Worm (Caenorhabditis elegans) whole organism, L4 larva: ENCODE results near the gene F41G3.21.

Source experiments
- F26F4.8 ChIP-seq: fragments of 200-800 bp; sonication (Bioruptor generic); conservative IDR thresholded peaks from 2 replicates; pipeline ENCODE4 v1.3.6; 2022; ENCODE audit warnings: missing genetic modification characterization, missing compliant biosample characterization
- T26A8.4 ChIP-seq: fragments of 200-800 bp; sonication (Bioruptor generic); IDR thresholded peaks from 2 replicates; pipeline ENCODE4 v1.3.6; 2022; ENCODE audit warnings: missing genetic modification characterization, missing compliant biosample characterization
- Y75B8A.6 ChIP-seq: fragments of 200-800 bp; sonication (Bioruptor generic); IDR thresholded peaks from 2 replicates; pipeline ENCODE4 v1.3.6; 2022; ENCODE audit warnings: missing genetic modification reagents, missing genetic modification characterization, missing compliant biosample characterization
- ama-1 ChIP-seq: fragments of 150-350 bp; optimal IDR thresholded peaks from 2 replicates; lab custom pipeline; 2014; ENCODE audit warnings: inconsistent platforms, mixed read lengths
- ceh-20 ChIP-seq: fragments of 200-800 bp; sonication (Bioruptor generic); IDR thresholded peaks from 2 replicates; pipeline ENCODE4 v1.3.6; 2022; ENCODE audit warnings: missing genetic modification reagents, missing genetic modification characterization, missing compliant biosample characterization
- cey-2 ChIP-seq: sonication (generic microtip); optimal IDR thresholded peaks from 3 replicates; lab custom pipeline; 2017; ENCODE audit warnings: missing genetic modification characterization, mild to moderate bottlenecking, missing compliant biosample characterization, antibody characterized with exemption, borderline replicate concordance; ENCODE audit not compliant: insufficient read depth
- ctbp-1 ChIP-seq: fragments of 200-800 bp; sonication (Bioruptor generic); IDR thresholded peaks from 2 replicates; pipeline ENCODE4 v1.3.6; 2022; ENCODE audit warnings: missing genetic modification reagents, missing genetic modification characterization, missing compliant biosample characterization
- daf-12 ChIP-seq: fragments of 150-350 bp; optimal IDR thresholded peaks from 2 replicates; lab custom pipeline; 2014; ENCODE audit warnings: missing biosample characterization, missing genetic modification reagents, missing genetic modification characterization
- daf-16 ChIP-seq, 3 experiments: sonication (generic microtip); optimal IDR thresholded peaks; 2 replicates each; lab custom pipeline; 2016 to 2017; ENCODE audit warnings: missing genetic modification characterization in 3 of 3, missing genetic modification reagents in 3 of 3, mild to moderate bottlenecking in 2 of 3, missing compliant biosample characterization in 2 of 3, missing biosample characterization in 1 of 3, moderate library complexity in 1 of 3
- dmd-8 ChIP-seq: fragments of 200-800 bp; sonication (Bioruptor generic); IDR thresholded peaks from 2 replicates; pipeline ENCODE4 v1.3.6; 2022; ENCODE audit warnings: missing genetic modification characterization, missing compliant biosample characterization
- egl-27 ChIP-seq: sonication (generic microtip); optimal IDR thresholded peaks from 3 replicates; lab custom pipeline; 2017; ENCODE audit warnings: missing biosample characterization, missing genetic modification reagents, missing genetic modification characterization
- fkh-10 ChIP-seq: fragments of 150-350 bp; optimal IDR thresholded peaks from 2 replicates; lab custom pipeline; 2014; ENCODE audit warnings: missing biosample characterization, missing genetic modification reagents, missing genetic modification characterization
- gei-8 ChIP-seq: fragments of 200-800 bp; sonication (Bioruptor generic); optimal IDR thresholded peaks from 2 replicates; lab custom pipeline; 2018; ENCODE audit warnings: mild to moderate bottlenecking, missing genetic modification characterization, missing compliant biosample characterization
- hlh-11 ChIP-seq: fragments of 200-800 bp; sonication (Bioruptor generic); optimal IDR thresholded peaks from 2 replicates; lab custom pipeline; 2018; ENCODE audit warnings: mild to moderate bottlenecking, missing genetic modification characterization, missing compliant biosample characterization
- hlh-30 ChIP-seq: sonication (generic microtip); optimal IDR thresholded peaks from 2 replicates; lab custom pipeline; 2017; ENCODE audit warnings: antibody characterized with exemption, mild to moderate bottlenecking, missing genetic modification characterization, missing compliant biosample characterization; ENCODE audit not compliant: insufficient read depth
- jun-1 ChIP-seq: fragments of 150-350 bp; optimal IDR thresholded peaks from 2 replicates; lab custom pipeline; 2014; ENCODE audit warnings: missing biosample characterization, missing genetic modification reagents, missing genetic modification characterization
- lim-7 ChIP-seq: fragments of 200-800 bp; sonication (Bioruptor generic); IDR thresholded peaks from 2 replicates; pipeline ENCODE4 v1.3.6; 2022; ENCODE audit warnings: missing genetic modification characterization, missing compliant biosample characterization
- lin-1 ChIP-seq: fragments of 200-800 bp; sonication (Bioruptor generic); IDR thresholded peaks from 2 replicates; pipeline ENCODE4 v1.3.6; 2022; ENCODE audit warnings: missing genetic modification reagents, missing genetic modification characterization, missing compliant biosample characterization
- lsy-2 ChIP-seq, 2 experiments: fragments of 150-350 bp in 1 of 2; sonication (generic microtip) in 1 of 2; optimal IDR thresholded peaks; 2 replicates each; lab custom pipeline; 2014 to 2017; ENCODE audit warnings: missing biosample characterization in 2 of 2, missing genetic modification characterization in 2 of 2
- madf-5 ChIP-seq, 2 experiments: fragments of 200-800 bp; sonication (Bioruptor generic); IDR thresholded peaks; 2 replicates each; pipeline ENCODE4 v1.3.6; 2022; ENCODE audit warnings: missing compliant biosample characterization in 2 of 2, missing genetic modification characterization in 2 of 2
- mdt-29 ChIP-seq: fragments of 200-800 bp; sonication (Bioruptor generic); IDR thresholded peaks from 2 replicates; pipeline ENCODE4 v1.3.6; 2022; ENCODE audit warnings: missing genetic modification reagents, missing genetic modification characterization, missing compliant biosample characterization
- mes-2 ChIP-seq: sonication (generic microtip); optimal IDR thresholded peaks from 2 replicates; lab custom pipeline; 2016; ENCODE audit warnings: missing genotype, mild to moderate bottlenecking, missing genetic modification characterization, missing compliant biosample characterization; ENCODE audit not compliant: poor library complexity, severe bottlenecking
- mxl-3 ChIP-seq: fragments of 200-800 bp; sonication (Bioruptor generic); optimal IDR thresholded peaks from 2 replicates; lab custom pipeline; 2018; ENCODE audit warnings: mild to moderate bottlenecking, missing genetic modification characterization, missing compliant biosample characterization
- nhr-10 ChIP-seq: fragments of 150-350 bp; optimal IDR thresholded peaks from 2 replicates; lab custom pipeline; 2014; ENCODE audit warnings: missing biosample characterization, missing genetic modification characterization
- nhr-11 ChIP-seq: fragments of 150-350 bp; optimal IDR thresholded peaks from 2 replicates; lab custom pipeline; 2014; ENCODE audit warnings: missing biosample characterization, missing genetic modification characterization
- nhr-6 ChIP-seq: fragments of 150-350 bp; optimal IDR thresholded peaks from 2 replicates; lab custom pipeline; 2014; ENCODE audit warnings: missing biosample characterization, missing genetic modification characterization
- pqm-1 ChIP-seq: sonication (generic microtip); optimal IDR thresholded peaks from 2 replicates; lab custom pipeline; 2017; ENCODE audit warnings: missing biosample characterization, missing genetic modification characterization
- set-16 ChIP-seq: fragments of 200-800 bp; sonication (Bioruptor generic); IDR thresholded peaks from 2 replicates; pipeline ENCODE4 v1.3.6; 2022; ENCODE audit warnings: missing genetic modification reagents, missing genetic modification characterization, missing compliant biosample characterization
- skn-1 ChIP-seq: fragments of 150-350 bp; optimal IDR thresholded peaks from 2 replicates; lab custom pipeline; 2014; ENCODE audit warnings: missing biosample characterization, missing genetic modification characterization
- unc-39 ChIP-seq: sonication (generic microtip); optimal IDR thresholded peaks from 2 replicates; lab custom pipeline; 2017; ENCODE audit warnings: missing biosample characterization, missing genetic modification characterization
- unc-62 ChIP-seq, 3 experiments: fragments of 150-350 bp in 1 of 3; sonication (generic microtip); optimal IDR thresholded peaks in 2 of 3; peaks in 1 of 3; 1 replicate in 1 of 3; 2 replicates in 2 of 3; lab custom pipeline; 2014 to 2017; ENCODE audit warnings: missing biosample characterization in 3 of 3, missing genetic modification characterization in 3 of 3, missing genetic modification reagents in 3 of 3, missing genotype in 1 of 3
- zag-1 ChIP-seq: fragments of 150-350 bp; optimal IDR thresholded peaks from 2 replicates; lab custom pipeline; 2014; ENCODE audit warnings: missing biosample characterization, missing genetic modification characterization
- zip-11 ChIP-seq: fragments of 200-800 bp; sonication (Bioruptor generic); IDR thresholded peaks from 2 replicates; pipeline ENCODE4 v1.3.6; 2022; ENCODE audit warnings: missing genetic modification characterization, missing compliant biosample characterization
- zip-2 ChIP-seq: fragments of 150-350 bp; optimal IDR thresholded peaks from 2 replicates; lab custom pipeline; 2014; ENCODE audit warnings: missing biosample characterization, missing genetic modification characterization

The F41G3.21 gene

ce11 chrII:6705593-6706228, 47.0 kb downstream of the F41G3.21 start, which contains the start of gene rpy-1:
Gene rpy-1 (minus strand): TSS chrII:6705643.
- no peak for TF ChIP-seq T26A8.4
- no peak for TF ChIP-seq zag-1
- TF ChIP-seq zip-2 (tag; lab: Kevin White, UChicago) = no peak
- no peak for TF ChIP-seq ama-1 (lab: Kevin White, UChicago)
- no peak for TF ChIP-seq fkh-10 (GFP tag; lab: Kevin White, UChicago)
- no peak for TF ChIP-seq pqm-1 (tag; lab: Kevin White, UChicago)
- TF ChIP-seq Y75B8A.6 (GFP tag; lab: Robert Waterston, UW) = no peak
- no peak for TF ChIP-seq lim-7
- TF ChIP-seq nhr-11 = peak; percentile 43
- TF ChIP-seq hlh-11 = peak; percentile 9
- peak in 1 of 2 experiments; percentile 87 for TF ChIP-seq daf-16 (GFP tag; optimal IDR thresholded peaks at IDR 0.05; lab: Kevin White, UChicago)
- no peak for TF ChIP-seq daf-16 (tag; optimal IDR thresholded peaks at IDR 0.05; lab: Kevin White, UChicago)
- TF ChIP-seq nhr-10 (tag; lab: Kevin White, UChicago) = no peak
- TF ChIP-seq mdt-29 = no peak
- no peak for TF ChIP-seq lin-1 (GFP tag; lab: Robert Waterston, UW)
- TF ChIP-seq set-16 = no peak
- no peak for TF ChIP-seq jun-1 (tag; lab: Kevin White, UChicago)
- no peak for TF ChIP-seq zip-11 (GFP tag; lab: Robert Waterston, UW)
- no peak for TF ChIP-seq ctbp-1 (GFP tag; lab: Robert Waterston, UW)
- no peak for TF ChIP-seq gei-8
- no peak for TF ChIP-seq mes-2 (tag; lab: Kevin White, UChicago)
- TF ChIP-seq daf-12 (tag; lab: Kevin White, UChicago) = no peak
- no peak for TF ChIP-seq F26F4.8 (GFP tag; lab: Robert Waterston, UW)
- no peak for TF ChIP-seq mxl-3 (GFP tag; lab: Kevin White, UChicago)
- TF ChIP-seq lsy-2 (tag; optimal IDR thresholded peaks at IDR 0.05; lab: Kevin White, UChicago) = peak in 1 of 2 experiments; percentile 29
- no peak for TF ChIP-seq madf-5 (GFP tag; IDR thresholded peaks at IDR 0.05; lab: Robert Waterston, UW)
- TF ChIP-seq egl-27 (tag; lab: Kevin White, UChicago) = no peak
- TF ChIP-seq unc-62 (GFP tag; optimal IDR thresholded peaks at IDR 0.05 in 1 of 2; lab: Kevin White, UChicago) = peak in 1 of 2 experiments; percentile 97
- no peak for TF ChIP-seq unc-62 (tag; optimal IDR thresholded peaks at IDR 0.05; lab: Kevin White, UChicago)
- peak; percentile 20 for TF ChIP-seq hlh-30
- TF ChIP-seq ceh-20 (GFP tag; lab: Robert Waterston, UW) = 0 out of 2 replicates have a peak, but pooled peaks have one; percentile 28
- no peak for TF ChIP-seq dmd-8 (GFP tag; lab: Robert Waterston, UW)
- no peak for TF ChIP-seq nhr-6
- TF ChIP-seq unc-39 (tag; lab: Kevin White, UChicago) = no peak
- no peak for TF ChIP-seq skn-1 (tag; lab: Kevin White, UChicago)
- TF ChIP-seq cey-2 (tag; lab: Kevin White, UChicago) = no peak
